Fruit fly (Drosophila melanogaster) whole organism, embryonic: Measurements from ENCODE around the gene CAH7.

Source experiments
- Atf3 ChIP-seq: fragments of 200-800 bp; sonication (Bioruptor generic); optimal IDR thresholded peaks from 3 replicates; lab custom pipeline; 2016; ENCODE audit warnings: missing biosample characterization, missing genetic modification characterization
- Awh ChIP-seq: fragments of 200-800 bp; sonication (Bioruptor generic); IDR thresholded peaks from 2 replicates; pipeline ENCODE4, ENCODE4 v1.3.6; 2022; ENCODE audit warnings: missing biosample characterization, missing genetic modification characterization
- B-H1 ChIP-seq: fragments of 200-800 bp; sonication (Bioruptor generic); IDR thresholded peaks from 3 replicates; pipeline ENCODE4 v1.3.6; 2022; ENCODE audit warnings: missing biosample characterization, missing genetic modification characterization
- BEAF-32 ChIP-seq: fragments of 200-800 bp; sonication (Bioruptor generic); optimal IDR thresholded peaks from 3 replicates; lab custom pipeline; 2017; ENCODE audit warnings: missing biosample characterization, missing genetic modification characterization, mild to moderate bottlenecking, moderate library complexity, missing genetic modification reagents
- CG11560 ChIP-seq: fragments of 200-800 bp; sonication (Bioruptor generic); IDR thresholded peaks from 3 replicates; pipeline ENCODE4 v1.3.6; 2022; ENCODE audit warnings: missing biosample characterization, missing genetic modification characterization
- CG12219 ChIP-seq: fragments of 200-800 bp; sonication (Bioruptor generic); optimal IDR thresholded peaks from 3 replicates; lab custom pipeline; 2018; ENCODE audit warnings: missing biosample characterization, mild to moderate bottlenecking, missing genetic modification characterization
- CG12391 ChIP-seq: fragments of 200-800 bp; sonication (Bioruptor generic); optimal IDR thresholded peaks from 3 replicates; lab custom pipeline; 2018; ENCODE audit warnings: missing biosample characterization, mild to moderate bottlenecking, missing genetic modification characterization, moderate library complexity
- CG13624 ChIP-seq: fragments of 200-800 bp; sonication (Bioruptor generic); optimal IDR thresholded peaks from 2 replicates; lab custom pipeline; 2016; ENCODE audit warnings: missing biosample characterization, missing genetic modification characterization
- CG14710 ChIP-seq: fragments of 200-800 bp; sonication (Bioruptor generic); optimal IDR thresholded peaks from 3 replicates; lab custom pipeline; 2019; ENCODE audit warnings: missing biosample characterization, mild to moderate bottlenecking, missing genetic modification characterization, moderate library complexity
- CG17328 ChIP-seq: fragments of 200-800 bp; sonication (Bioruptor generic); IDR thresholded peaks from 2 replicates; pipeline ENCODE4 v1.3.6; 2022; ENCODE audit warnings: missing biosample characterization, missing genetic modification characterization
- CG17612 ChIP-seq: fragments of 200-800 bp; sonication (Bioruptor generic); IDR thresholded peaks from 2 replicates; pipeline ENCODE4 v1.3.6; 2022; ENCODE audit warnings: missing biosample characterization, missing genetic modification characterization
- CG18599 ChIP-seq: fragments of 200-800 bp; sonication (Bioruptor generic); optimal IDR thresholded peaks from 3 replicates; lab custom pipeline; 2017; ENCODE audit warnings: missing biosample characterization, missing genetic modification characterization, mild to moderate bottlenecking, moderate library complexity, missing genetic modification reagents
- CG18619 ChIP-seq: fragments of 200-800 bp; sonication (Bioruptor generic); optimal IDR thresholded peaks from 3 replicates; lab custom pipeline; 2017; ENCODE audit warnings: missing biosample characterization, mild to moderate bottlenecking, missing genetic modification characterization
- CG32532 ChIP-seq: fragments of 200-800 bp; sonication (Bioruptor generic); IDR thresholded peaks from 2 replicates; pipeline ENCODE4 v1.3.6; 2022; ENCODE audit warnings: missing biosample characterization, missing genetic modification characterization
- CG4707 ChIP-seq: fragments of 200-800 bp; sonication (Bioruptor generic); optimal IDR thresholded peaks from 2 replicates; lab custom pipeline; 2018; ENCODE audit warnings: missing biosample characterization, mild to moderate bottlenecking, missing genetic modification characterization, moderate library complexity
- CG4820 ChIP-seq: fragments of 200-800 bp; sonication (Bioruptor generic); optimal IDR thresholded peaks from 3 replicates; lab custom pipeline; 2016; ENCODE audit warnings: missing biosample characterization, missing genetic modification characterization
- CG5953 ChIP-seq: fragments of 200-800 bp; sonication (Bioruptor generic); IDR thresholded peaks from 2 replicates; pipeline ENCODE4 v1.3.6; 2022; ENCODE audit warnings: missing biosample characterization, missing genetic modification characterization
- CG7271 ChIP-seq: fragments of 200-800 bp; sonication (Bioruptor generic); optimal IDR thresholded peaks from 2 replicates; lab custom pipeline; 2018; ENCODE audit warnings: missing biosample characterization, mild to moderate bottlenecking, missing genetic modification characterization, moderate library complexity
- CG7963 ChIP-seq: fragments of 200-800 bp; sonication (Bioruptor generic); IDR thresholded peaks from 3 replicates; pipeline ENCODE4 v1.3.6; 2022; ENCODE audit warnings: missing biosample characterization, missing genetic modification characterization; ENCODE audit not compliant: partially characterized antibody
- CG8290 ChIP-seq, 3 experiments: fragments of 200-800 bp; sonication (Bioruptor generic); optimal IDR thresholded peaks; 2 replicates each; lab custom pipeline; 2016 to 2019; ENCODE audit warnings: missing biosample characterization in 3 of 3, missing genetic modification characterization in 3 of 3, mild to moderate bottlenecking in 2 of 3, moderate library complexity in 1 of 3
- Dbx ChIP-seq: fragments of 200-800 bp; sonication (Bioruptor generic); IDR thresholded peaks from 3 replicates; pipeline ENCODE4 v1.3.6; 2022; ENCODE audit warnings: missing biosample characterization, missing genetic modification characterization
- Deaf1 ChIP-seq: fragments of 200-800 bp; optimal IDR thresholded peaks from 3 replicates; lab custom pipeline; 2019; ENCODE audit warnings: missing biosample characterization, mild to moderate bottlenecking, missing genetic modification characterization, moderate library complexity
- Fer2 ChIP-seq: fragments of 200-800 bp; sonication (Bioruptor generic); optimal IDR thresholded peaks from 2 replicates; lab custom pipeline; 2018; ENCODE audit warnings: missing biosample characterization, mild to moderate bottlenecking, missing genetic modification characterization, moderate library complexity
- Gug ChIP-seq: fragments of 200-800 bp; sonication (Bioruptor generic); IDR thresholded peaks from 4 replicates; pipeline ENCODE4 v1.3.6; 2022; ENCODE audit warnings: missing biosample characterization, missing genetic modification characterization
- H2.0 ChIP-seq: fragments of 200-800 bp; sonication (Bioruptor generic); IDR thresholded peaks from 2 replicates; pipeline ENCODE4 v1.3.6; 2022; ENCODE audit warnings: missing biosample characterization, missing genetic modification characterization
- HLH4C ChIP-seq: fragments of 200-800 bp; sonication (Bioruptor generic); IDR thresholded peaks from 3 replicates; pipeline ENCODE4 v1.3.6; 2022; ENCODE audit warnings: missing biosample characterization, missing genetic modification characterization; ENCODE audit not compliant: partially characterized antibody
- Hr51 ChIP-seq, 2 experiments: fragments of 200-800 bp; sonication (Bioruptor generic); optimal IDR thresholded peaks; 2 replicates in 1 of 2; 3 replicates in 1 of 2; lab custom pipeline; 2016 to 2018; ENCODE audit warnings: missing biosample characterization in 2 of 2, missing genetic modification characterization in 2 of 2, mild to moderate bottlenecking in 1 of 2, moderate library complexity in 1 of 2
- Max ChIP-seq: fragments of 200-800 bp; sonication (Bioruptor generic); optimal IDR thresholded peaks from 2 replicates; lab custom pipeline; 2016; ENCODE audit warnings: missing biosample characterization, mild to moderate bottlenecking, missing genetic modification characterization
- Ptx1 ChIP-seq: fragments of 200-800 bp; sonication (Bioruptor generic); IDR thresholded peaks from 2 replicates; pipeline ENCODE4 v1.3.6; 2022; ENCODE audit warnings: missing biosample characterization, missing genetic modification characterization
- al ChIP-seq: fragments of 200-800 bp; sonication (Bioruptor generic); IDR thresholded peaks from 2 replicates; pipeline ENCODE4 v1.3.6; 2022; ENCODE audit warnings: missing biosample characterization, missing genetic modification characterization
- ara ChIP-seq: fragments of 200-800 bp; sonication (Bioruptor generic); IDR thresholded peaks from 2 replicates; pipeline ENCODE4 v1.3.6; 2022; ENCODE audit warnings: missing biosample characterization, missing genetic modification characterization
- ase ChIP-seq: fragments of 200-800 bp; sonication (Bioruptor generic); IDR thresholded peaks from 3 replicates; pipeline ENCODE4 v1.3.6; 2022; ENCODE audit warnings: missing biosample characterization, missing genetic modification characterization
- chinmo ChIP-seq: fragments of 200-800 bp; sonication (Bioruptor generic); IDR thresholded peaks from 4 replicates; pipeline ENCODE4 v1.3.6; 2022; ENCODE audit warnings: missing biosample characterization, missing genetic modification characterization; ENCODE audit not compliant: partially characterized antibody
- chn ChIP-seq: fragments of 200-800 bp; sonication (Bioruptor generic); optimal IDR thresholded peaks from 2 replicates; lab custom pipeline; 2016; ENCODE audit warnings: missing biosample characterization, missing genetic modification characterization
- ems ChIP-seq: fragments of 200-800 bp; sonication (Bioruptor generic); optimal IDR thresholded peaks from 3 replicates; lab custom pipeline; 2016; ENCODE audit warnings: missing biosample characterization, missing genetic modification characterization
- exex ChIP-seq: fragments of 200-800 bp; sonication (Bioruptor generic); optimal IDR thresholded peaks from 4 replicates; lab custom pipeline; 2018; ENCODE audit warnings: missing biosample characterization, mild to moderate bottlenecking, missing genetic modification characterization, moderate library complexity
- fd96Cb ChIP-seq: fragments of 200-800 bp; sonication (Bioruptor generic); optimal IDR thresholded peaks from 2 replicates; lab custom pipeline; 2018; ENCODE audit warnings: missing biosample characterization, mild to moderate bottlenecking, missing genetic modification characterization, moderate library complexity
- grau ChIP-seq: fragments of 200-800 bp; optimal IDR thresholded peaks from 3 replicates; lab custom pipeline; 2019; ENCODE audit warnings: missing biosample characterization, mild to moderate bottlenecking, missing genetic modification characterization, moderate library complexity
- lab ChIP-seq: fragments of 200-800 bp; sonication (Bioruptor generic); optimal IDR thresholded peaks from 3 replicates; lab custom pipeline; 2017; ENCODE audit warnings: missing biosample characterization, missing genetic modification characterization, mild to moderate bottlenecking, moderate library complexity, missing genetic modification reagents
- mam ChIP-seq: fragments of 200-800 bp; sonication (Bioruptor generic); optimal IDR thresholded peaks from 3 replicates; lab custom pipeline; 2016; ENCODE audit warnings: missing biosample characterization, missing genetic modification characterization
- otp ChIP-seq: fragments of 200-800 bp; sonication (Bioruptor generic); IDR thresholded peaks from 3 replicates; pipeline ENCODE4, ENCODE4 v1.3.6; 2022; ENCODE audit warnings: missing biosample characterization, missing genetic modification characterization
- ranshi ChIP-seq: fragments of 200-800 bp; sonication (Bioruptor generic); IDR thresholded peaks from 2 replicates; pipeline ENCODE4 v1.3.6; 2022; ENCODE audit warnings: missing biosample characterization, missing genetic modification characterization
- row ChIP-seq: fragments of 200-800 bp; sonication (Bioruptor generic); IDR thresholded peaks from 3 replicates; pipeline ENCODE4 v1.3.6; 2022; ENCODE audit warnings: missing biosample characterization, missing genetic modification characterization
- sd ChIP-seq: fragments of 200-800 bp; sonication (Bioruptor generic); optimal IDR thresholded peaks from 3 replicates; lab custom pipeline; 2018; ENCODE audit warnings: missing biosample characterization, mild to moderate bottlenecking, missing genetic modification characterization, moderate library complexity
- slbo ChIP-seq: fragments of 200-800 bp; sonication (Bioruptor generic); IDR thresholded peaks from 2 replicates; pipeline ENCODE4 v1.3.6; 2022; ENCODE audit warnings: missing biosample characterization, missing genetic modification characterization
- sob ChIP-seq: fragments of 200-800 bp; sonication (Bioruptor generic); IDR thresholded peaks from 2 replicates; pipeline ENCODE4 v1.3.6; 2022; ENCODE audit warnings: missing biosample characterization, missing genetic modification characterization
- sqz ChIP-seq: fragments of 200-800 bp; sonication (Bioruptor generic); optimal IDR thresholded peaks from 3 replicates; lab custom pipeline; 2018; ENCODE audit warnings: missing biosample characterization, mild to moderate bottlenecking, missing genetic modification characterization
- wor ChIP-seq: fragments of 200-800 bp; sonication (Bioruptor generic); IDR thresholded peaks from 2 replicates; pipeline ENCODE4 v1.3.6; 2022; ENCODE audit warnings: missing biosample characterization, missing genetic modification characterization
- zfh2 ChIP-seq: fragments of 200-800 bp; sonication (Bioruptor generic); optimal IDR thresholded peaks from 2 replicates; lab custom pipeline; 2016; ENCODE audit warnings: missing biosample characterization, missing genetic modification characterization

CAH7 gene

dm6 chr3R:10130091-10130490 lies 18.1 kb downstream of the CAH7 start (continued):
- TF ChIP-seq CG8290 (GFP tag; optimal IDR thresholded peaks at IDR 0.05; lab: Kevin White, UChicago) (no peak), CG8290 (tag; optimal IDR thresholded peaks at IDR 0.05; lab: Kevin White, UChicago) (no peak), al (GFP tag; lab: Robert Waterston, UW) (peak; percentile 51; the same call in 1 of the 2 replicates), CG18599 (GFP tag; lab: Kevin White, UChicago) (peak; percentile 83), CG17328 (GFP tag; lab: Robert Waterston, UW) (peak; percentile 52), Hr51 (GFP tag; optimal IDR thresholded peaks at IDR 0.05; lab: Kevin White, UChicago) (peak in 1 of 2 experiments; percentile 77), chinmo (GFP tag; lab: Robert Waterston, UW) (no peak), ems (peak; percentile 14), zfh2 (GFP tag; lab: Kevin White, UChicago) (peak; percentile 1), ara (GFP tag; lab: Robert Waterston, UW) (0 out of 2 replicates have a peak, but pooled peaks have one; percentile 16), Atf3 (GFP tag; lab: Kevin White, UChicago) (no peak), BEAF-32 (GFP tag; lab: Kevin White, UChicago) (no peak), fd96Cb (tag; lab: Kevin White, UChicago) (peak; percentile 43), sqz (GFP tag; lab: Kevin White, UChicago) (peak; percentile 5), ase (GFP tag; lab: Robert Waterston, UW) (no peak), CG32532 (peak; percentile 82), Dbx (peak; percentile 81), CG11560 (peak; percentile 25; the same call in 1 of the 3 replicates), CG12219 (GFP tag; lab: Kevin White, UChicago) (peak; percentile 21), HLH4C (GFP tag; lab: Robert Waterston, UW) (no peak), CG7271 (tag; lab: Kevin White, UChicago) (no peak), CG7963 (no peak), Ptx1 (peak; percentile 80), CG4707 (GFP tag; lab: Kevin White, UChicago) (peak; percentile 33), Deaf1 (tag; lab: Kevin White, UChicago) (peak; percentile 42), B-H1 (GFP tag; lab: Robert Waterston, UW) (peak; percentile 38; the same call in 1 of the 3 replicates), CG17612 (GFP tag; lab: Robert Waterston, UW) (0 out of 2 replicates have a peak, but pooled peaks have one; percentile 37), otp (GFP tag; lab: Robert Waterston, UW) (0 out of 3 replicates have a peak, but pooled peaks have one; percentile 58), Awh (GFP tag; lab: Robert Waterston, UW) (peak; percentile 68; the same call in 1 of the 2 replicates), Max (peak; percentile 32), row (GFP tag; lab: Robert Waterston, UW) (peak; percentile 78), CG5953 (GFP tag; lab: Robert Waterston, UW) (peak; percentile 54; the same call in 1 of the 2 replicates), wor (GFP tag; lab: Robert Waterston, UW) (0 out of 2 replicates have a peak, but pooled peaks have one; percentile 26), CG12391 (tag; lab: Kevin White, UChicago) (peak; percentile 71), ranshi (GFP tag; lab: Robert Waterston, UW) (0 out of 2 replicates have a peak, but pooled peaks have one; percentile 48), exex (tag; lab: Kevin White, UChicago) (peak; percentile 43), CG4820 (GFP tag; lab: Kevin White, UChicago) (peak; percentile 17), Gug (GFP tag; lab: Robert Waterston, UW) (peak; percentile 14; the same call in 1 of the 4 replicates), CG13624 (GFP tag; lab: Kevin White, UChicago) (peak; percentile 44), Fer2 (tag; lab: Kevin White, UChicago) (peak; percentile 36), chn (GFP tag; lab: Kevin White, UChicago) (peak; percentile 14), mam (peak; percentile 29), grau (tag; lab: Kevin White, UChicago) (peak; percentile 73), sd (tag; lab: Kevin White, UChicago) (peak; percentile 16), sob (GFP tag; lab: Robert Waterston, UW) (peak; percentile 67), CG14710 (tag; lab: Kevin White, UChicago) (peak; percentile 32), lab (peak; percentile 86), CG18619 (peak; percentile 40), H2.0 (GFP tag; lab: Robert Waterston, UW) (peak; percentile 48), slbo (GFP tag; lab: Robert Waterston, UW) (peak; percentile 81)
